Fruit fly (Drosophila melanogaster) whole organism, embryonic: ENCODE measurements around the gene CG6893.

Experiments used
- Asciz ChIP-seq: fragments of 200-800 bp; sonication (Bioruptor generic); optimal IDR thresholded peaks from 2 replicates; lab custom pipeline; 2017; ENCODE audit warnings: missing biosample characterization, mild to moderate bottlenecking, missing genetic modification characterization, missing genetic modification reagents
- Atf3 ChIP-seq: fragments of 200-800 bp; sonication (Bioruptor generic); optimal IDR thresholded peaks from 3 replicates; lab custom pipeline; 2016; ENCODE audit warnings: missing biosample characterization, missing genetic modification characterization
- B-H1 ChIP-seq: fragments of 200-800 bp; sonication (Bioruptor generic); IDR thresholded peaks from 3 replicates; pipeline ENCODE4 v1.3.6; 2022; ENCODE audit warnings: missing biosample characterization, missing genetic modification characterization
- CG11456 ChIP-seq: fragments of 200-800 bp; sonication (Bioruptor generic); IDR thresholded peaks from 3 replicates; pipeline ENCODE4 v1.3.6; 2022; ENCODE audit warnings: missing biosample characterization, missing genetic modification characterization
- CG12769 ChIP-seq: fragments of 200-800 bp; sonication (Bioruptor generic); optimal IDR thresholded peaks from 2 replicates; lab custom pipeline; 2019; ENCODE audit warnings: missing biosample characterization, mild to moderate bottlenecking, missing genetic modification characterization, moderate library complexity
- CG13296 ChIP-seq: fragments of 200-800 bp; sonication (Bioruptor generic); optimal IDR thresholded peaks from 3 replicates; lab custom pipeline; 2018; ENCODE audit warnings: missing biosample characterization, mild to moderate bottlenecking, missing genetic modification characterization
- CG13624 ChIP-seq: fragments of 200-800 bp; sonication (Bioruptor generic); optimal IDR thresholded peaks from 2 replicates; lab custom pipeline; 2016; ENCODE audit warnings: missing biosample characterization, missing genetic modification characterization
- CG14014 ChIP-seq: fragments of 200-800 bp; sonication (Bioruptor generic); IDR thresholded peaks from 2 replicates; pipeline ENCODE4 v1.3.6; 2022; ENCODE audit warnings: missing biosample characterization, missing genetic modification characterization
- CG15011 ChIP-seq: fragments of 200-800 bp; sonication (Bioruptor generic); optimal IDR thresholded peaks from 3 replicates; lab custom pipeline; 2018; ENCODE audit warnings: missing biosample characterization, mild to moderate bottlenecking, missing genetic modification characterization
- CG1603 ChIP-seq: fragments of 200-800 bp; sonication (Bioruptor generic); optimal IDR thresholded peaks from 2 replicates; lab custom pipeline; 2019; ENCODE audit warnings: missing biosample characterization, mild to moderate bottlenecking, missing genetic modification characterization, moderate library complexity
- CG17359 ChIP-seq: fragments of 200-800 bp; sonication (Bioruptor generic); optimal IDR thresholded peaks from 3 replicates; lab custom pipeline; 2018; ENCODE audit warnings: missing biosample characterization, mild to moderate bottlenecking, missing genetic modification characterization, moderate library complexity
- CG17829 ChIP-seq: fragments of 200-800 bp; optimal IDR thresholded peaks from 2 replicates; lab custom pipeline; 2019; ENCODE audit warnings: missing biosample characterization, mild to moderate bottlenecking, missing genetic modification characterization, moderate library complexity
- CG2712 ChIP-seq: fragments of 200-800 bp; optimal IDR thresholded peaks from 3 replicates; lab custom pipeline; 2019; ENCODE audit warnings: missing biosample characterization, mild to moderate bottlenecking, missing genetic modification characterization, moderate library complexity
- CG4707 ChIP-seq: fragments of 200-800 bp; sonication (Bioruptor generic); optimal IDR thresholded peaks from 2 replicates; lab custom pipeline; 2018; ENCODE audit warnings: missing biosample characterization, mild to moderate bottlenecking, missing genetic modification characterization, moderate library complexity
- CG6654 ChIP-seq: fragments of 200-800 bp; sonication (Bioruptor generic); optimal IDR thresholded peaks from 2 replicates; lab custom pipeline; 2017; ENCODE audit warnings: missing biosample characterization, mild to moderate bottlenecking, missing genetic modification characterization
- CG8924 ChIP-seq: fragments of 200-800 bp; optimal IDR thresholded peaks from 3 replicates; lab custom pipeline; 2019; ENCODE audit warnings: missing biosample characterization, mild to moderate bottlenecking, missing genetic modification characterization, moderate library complexity
- CG9215 ChIP-seq: fragments of 200-800 bp; sonication (Bioruptor generic); IDR thresholded peaks from 2 replicates; pipeline ENCODE4 v1.3.6; 2022; ENCODE audit warnings: missing biosample characterization, missing genetic modification characterization
- CHES-1-like ChIP-seq: fragments of 200-800 bp; sonication (Bioruptor generic); optimal IDR thresholded peaks from 2 replicates; lab custom pipeline; 2016; ENCODE audit warnings: missing biosample characterization, missing genetic modification characterization
- Camta ChIP-seq: fragments of 200-800 bp; sonication (Bioruptor generic); optimal IDR thresholded peaks from 2 replicates; lab custom pipeline; 2016; ENCODE audit warnings: missing biosample characterization, missing genetic modification characterization
- D19B ChIP-seq: fragments of 200-800 bp; sonication (Bioruptor generic); optimal IDR thresholded peaks from 2 replicates; lab custom pipeline; 2017; ENCODE audit warnings: missing biosample characterization, mild to moderate bottlenecking, missing genetic modification characterization
- Dek ChIP-seq: fragments of 200-800 bp; sonication (Bioruptor generic); optimal IDR thresholded peaks from 3 replicates; lab custom pipeline; 2019; ENCODE audit warnings: missing biosample characterization, mild to moderate bottlenecking, missing genetic modification characterization, moderate library complexity
- Dfd ChIP-seq, 2 experiments: fragments of >200 bp; optimal IDR thresholded peaks; 2 replicates each; lab custom pipeline; 2017; ENCODE audit warnings: missing biosample characterization in 2 of 2, missing genetic modification characterization in 2 of 2
- Dip3 ChIP-seq: fragments of 200-800 bp; sonication (Bioruptor generic); optimal IDR thresholded peaks from 3 replicates; lab custom pipeline; 2016; ENCODE audit warnings: missing biosample characterization, missing genetic modification characterization
- Dll ChIP-seq: fragments of 200-800 bp; sonication (Bioruptor generic); IDR thresholded peaks from 4 replicates; pipeline ENCODE4 v1.3.6; 2022; ENCODE audit warnings: missing biosample characterization, missing genetic modification characterization; ENCODE audit not compliant: partially characterized antibody
- H15 ChIP-seq: fragments of 200-800 bp; sonication (Bioruptor generic); IDR thresholded peaks from 3 replicates; pipeline ENCODE4 v1.3.6; 2022; ENCODE audit warnings: missing biosample characterization, missing genetic modification characterization
- H2.0 ChIP-seq: fragments of 200-800 bp; sonication (Bioruptor generic); IDR thresholded peaks from 2 replicates; pipeline ENCODE4 v1.3.6; 2022; ENCODE audit warnings: missing biosample characterization, missing genetic modification characterization
- Hr39 ChIP-seq: fragments of >200 bp; optimal IDR thresholded peaks from 2 replicates; lab custom pipeline; 2017
- MESR4 ChIP-seq: fragments of 200-800 bp; sonication (Bioruptor generic); optimal IDR thresholded peaks from 2 replicates; lab custom pipeline; 2018; ENCODE audit warnings: missing biosample characterization, mild to moderate bottlenecking, missing genetic modification characterization, moderate library complexity
- Myb ChIP-seq: fragments of 200-800 bp; sonication (Bioruptor generic); optimal IDR thresholded peaks from 2 replicates; lab custom pipeline; 2016; ENCODE audit warnings: missing biosample characterization, missing genetic modification characterization
- Neu2 ChIP-seq: fragments of 200-800 bp; sonication (Bioruptor generic); optimal IDR thresholded peaks from 3 replicates; lab custom pipeline; 2016; ENCODE audit warnings: missing biosample characterization, missing genetic modification characterization, borderline replicate concordance
- Sox102F ChIP-seq: fragments of 200-800 bp; sonication (Bioruptor generic); optimal IDR thresholded peaks from 2 replicates; lab custom pipeline; 2018; ENCODE audit warnings: missing biosample characterization, mild to moderate bottlenecking, missing genetic modification characterization, moderate library complexity
- Sry-δ ChIP-seq: fragments of 200-800 bp; sonication (Bioruptor generic); optimal IDR thresholded peaks from 2 replicates; lab custom pipeline; 2016; ENCODE audit warnings: missing biosample characterization, missing genetic modification characterization
- Ssrp ChIP-seq: fragments of 200-800 bp; sonication (Bioruptor generic); optimal IDR thresholded peaks from 2 replicates; lab custom pipeline; 2018; ENCODE audit warnings: missing biosample characterization, mild to moderate bottlenecking, missing genetic modification characterization, moderate library complexity
- Tbp ChIP-seq: fragments of >200 bp; optimal IDR thresholded peaks from 2 replicates; lab custom pipeline; 2018; ENCODE audit warnings: missing biosample characterization, missing genetic modification characterization
- ac ChIP-seq: fragments of 200-800 bp; sonication (Bioruptor generic); optimal IDR thresholded peaks from 3 replicates; lab custom pipeline; 2017; ENCODE audit warnings: missing biosample characterization, mild to moderate bottlenecking, missing genetic modification characterization
- ato ChIP-seq: fragments of 200-800 bp; sonication (Bioruptor generic); IDR thresholded peaks from 2 replicates; pipeline ENCODE4 v1.3.6; 2022; ENCODE audit warnings: missing biosample characterization, missing genetic modification characterization; ENCODE audit not compliant: partially characterized antibody
- bigmax ChIP-seq: fragments of 200-800 bp; sonication (Bioruptor generic); optimal IDR thresholded peaks from 2 replicates; lab custom pipeline; 2018; ENCODE audit warnings: missing biosample characterization, mild to moderate bottlenecking, missing genetic modification characterization
- cas ChIP-seq: fragments of 200-800 bp; sonication (Bioruptor generic); IDR thresholded peaks from 2 replicates; pipeline ENCODE4 v1.3.6; 2022; ENCODE audit warnings: missing biosample characterization, missing genetic modification characterization
- dimm ChIP-seq: fragments of 200-800 bp; sonication (Bioruptor generic); IDR thresholded peaks from 2 replicates; pipeline ENCODE4 v1.3.6; 2022; ENCODE audit warnings: missing biosample characterization, missing genetic modification characterization
- dmrt11E ChIP-seq: fragments of 200-800 bp; sonication (Bioruptor generic); optimal IDR thresholded peaks from 3 replicates; lab custom pipeline; 2018; ENCODE audit warnings: missing biosample characterization, mild to moderate bottlenecking, missing genetic modification characterization, moderate library complexity
- emc ChIP-seq: fragments of 200-800 bp; sonication (Bioruptor generic); optimal IDR thresholded peaks from 2 replicates; lab custom pipeline; 2016; ENCODE audit warnings: missing biosample characterization, missing genetic modification characterization
- eve ChIP-seq, 2 experiments: fragments of >200 bp; optimal IDR thresholded peaks; 2 replicates each; lab custom pipeline; 2017; ENCODE audit warnings: missing biosample characterization in 2 of 2, missing genetic modification characterization in 2 of 2
- fru ChIP-seq: fragments of >200 bp; optimal IDR thresholded peaks from 2 replicates; lab custom pipeline; 2017
- h ChIP-seq: fragments of >200 bp; optimal IDR thresholded peaks from 2 replicates; lab custom pipeline; 2017
- ham ChIP-seq: fragments of 200-800 bp; sonication (Bioruptor generic); IDR thresholded peaks from 2 replicates; pipeline ENCODE4 v1.3.6; 2022; ENCODE audit warnings: missing biosample characterization, missing genetic modification characterization
- knrl ChIP-seq: fragments of 200-800 bp; sonication (Bioruptor generic); IDR thresholded peaks from 3 replicates; pipeline ENCODE4 v1.3.6; 2022; ENCODE audit warnings: missing biosample characterization, missing genetic modification characterization; ENCODE audit not compliant: partially characterized antibody
- luna ChIP-seq: fragments of 200-800 bp; sonication (Bioruptor generic); optimal IDR thresholded peaks from 2 replicates; lab custom pipeline; 2016; ENCODE audit warnings: missing biosample characterization, missing genetic modification characterization
- maf-S ChIP-seq: fragments of 200-800 bp; sonication (Bioruptor generic); optimal IDR thresholded peaks from 2 replicates; lab custom pipeline; 2016; ENCODE audit warnings: missing biosample characterization, missing genetic modification characterization
- pros ChIP-seq: fragments of 200-800 bp; sonication (Bioruptor generic); optimal IDR thresholded peaks from 3 replicates; lab custom pipeline; 2019; ENCODE audit warnings: missing biosample characterization, mild to moderate bottlenecking, missing genetic modification characterization, moderate library complexity
- row ChIP-seq: fragments of 200-800 bp; sonication (Bioruptor generic); IDR thresholded peaks from 3 replicates; pipeline ENCODE4 v1.3.6; 2022; ENCODE audit warnings: missing biosample characterization, missing genetic modification characterization
- salm ChIP-seq: fragments of 200-800 bp; sonication (Bioruptor generic); optimal IDR thresholded peaks from 2 replicates; lab custom pipeline; 2018; ENCODE audit warnings: missing biosample characterization, mild to moderate bottlenecking, missing genetic modification characterization
- yki ChIP-seq: fragments of >200 bp; optimal IDR thresholded peaks from 3 replicates; lab custom pipeline; 2018
- z ChIP-seq: fragments of 200-800 bp; sonication (Bioruptor generic); IDR thresholded peaks from 3 replicates; pipeline ENCODE4 v1.3.6; 2022; ENCODE audit warnings: missing biosample characterization, missing genetic modification characterization
- zen ChIP-seq: fragments of 200-800 bp; sonication (Bioruptor generic); optimal IDR thresholded peaks from 3 replicates; lab custom pipeline; 2018; ENCODE audit warnings: missing biosample characterization, mild to moderate bottlenecking, missing genetic modification characterization, moderate library complexity

CG6893 gene

dm6 chr3L:18672203-18672602, 21.8 kb upstream of the CG6893 start (continued):
- TF ChIP-seq CG8924 (tag; lab: Kevin White, UChicago) (peak; percentile 3), knrl (GFP tag; lab: Robert Waterston, UW) (0 out of 3 replicates have a peak, but pooled peaks have one; percentile 17), B-H1 (no peak), Dek (tag; lab: Kevin White, UChicago) (no peak), ham (GFP tag; lab: Robert Waterston, UW) (no peak), Neu2 (GFP tag; lab: Kevin White, UChicago) (no peak), Ssrp (tag; lab: Kevin White, UChicago) (no peak), Hr39 (lab: Kevin White, UChicago) (no peak), CG2712 (tag; lab: Kevin White, UChicago) (peak; percentile 17), cas (GFP tag; lab: Robert Waterston, UW) (no peak), luna (no peak), Asciz (no peak), yki (lab: Kevin White, UChicago) (no peak), CHES-1-like (GFP tag; lab: Kevin White, UChicago) (peak; percentile 28), Dll (GFP tag; lab: Robert Waterston, UW) (peak; percentile 43; the same call in 1 of the 4 replicates), CG1603 (tag; lab: Kevin White, UChicago) (peak; percentile 63), row (peak; percentile 46; the same call in 2 of the 3 replicates), Sry-δ (GFP tag; lab: Kevin White, UChicago) (no peak), CG13296 (GFP tag; lab: Kevin White, UChicago) (no peak), eve (GFP tag; optimal IDR thresholded peaks at IDR 0.05; lab: Kevin White, UChicago) (no peak), Camta (GFP tag; lab: Kevin White, UChicago) (no peak), emc (GFP tag; lab: Kevin White, UChicago) (no peak), bigmax (GFP tag; lab: Kevin White, UChicago) (peak; percentile 64), Sox102F (GFP tag; lab: Kevin White, UChicago) (no peak), CG6654 (no peak), ato (GFP tag; lab: Robert Waterston, UW) (no peak), CG15011 (GFP tag; lab: Kevin White, UChicago) (no peak), Dip3 (GFP tag; lab: Kevin White, UChicago) (no peak), maf-S (GFP tag; lab: Kevin White, UChicago) (no peak), pros (GFP tag; lab: Kevin White, UChicago) (no peak), Tbp (GFP tag; lab: Kevin White, UChicago) (no peak), CG11456 (GFP tag; lab: Robert Waterston, UW) (no peak), CG14014 (GFP tag; lab: Robert Waterston, UW) (no peak), CG17359 (tag; lab: Kevin White, UChicago) (no peak), h (lab: Kevin White, UChicago) (no peak), salm (no peak), D19B (no peak), ac (GFP tag; lab: Kevin White, UChicago) (no peak), Myb (GFP tag; lab: Kevin White, UChicago) (peak; percentile 40), dimm (no peak), CG9215 (no peak), H15 (GFP tag; lab: Robert Waterston, UW) (no peak), dmrt11E (tag; lab: Kevin White, UChicago) (no peak), MESR4 (no peak), CG17829 (tag; lab: Kevin White, UChicago) (no peak), CG12769 (no peak), CG13624 (GFP tag; lab: Kevin White, UChicago) (peak; percentile 41), z (no peak), Atf3 (GFP tag; lab: Kevin White, UChicago) (no peak), H2.0 (GFP tag; lab: Robert Waterston, UW) (no peak), CG4707 (GFP tag; lab: Kevin White, UChicago) (no peak), fru (lab: Kevin White, UChicago) (no peak), zen (tag; lab: Kevin White, UChicago) (no peak), Dfd (GFP tag; optimal IDR thresholded peaks at IDR 0.05; lab: Kevin White, UChicago) (no peak)
